Worm (Caenorhabditis elegans): ENCODE measurements around the gene bath-2.

bath-2 gene

ce11 chrII:1895278-1895677 is 27.3 kb downstream of the bath-2 start, which contains the start of gene C46F9.5 (continued):
- TF ChIP-seq F49E8.2 (tag; optimal IDR thresholded peaks at IDR 0.05; ENCODE audit: insufficient read depth), result no peak
- TF ChIP-seq ceh-91 (GFP tag; IDR thresholded peaks at IDR 0.05), result no peak

ce11 chrII:1893912-1894311 is 28.7 kb downstream of the bath-2 start, which contains the start of gene C16C4.1:
Gene C16C4.1, plus strand, starts transcription at chrII:1894212.
- TF ChIP-seq aptf-3 (GFP tag; IDR thresholded peaks at IDR 0.05), result no peak
- no peak for TF ChIP-seq ztf-26 (tag; optimal IDR thresholded peaks at IDR 0.05)
- no peak for TF ChIP-seq ceh-58 (GFP tag; IDR thresholded peaks at IDR 0.05)
- TF ChIP-seq Y56A3A.18 (GFP tag; IDR thresholded peaks at IDR 0.05), result no peak
- no peak for TF ChIP-seq atf-7 (tag; optimal IDR thresholded peaks at IDR 0.05)
- TF ChIP-seq chd-7 (tag; optimal IDR thresholded peaks at IDR 0.05), result no peak
- TF ChIP-seq Y53F4B.3 (GFP tag; IDR thresholded peaks at IDR 0.05), result no peak

ce11 chrII:1890682-1891081 is 31.9 kb downstream of the bath-2 start, which contains the start of gene math-9:
Gene math-9, minus strand, starts transcription at chrII:1890782.
- TF ChIP-seq ceh-40 (GFP tag; IDR thresholded peaks at IDR 0.05) (no peak), hsf-1 (GFP tag; IDR thresholded peaks at IDR 0.05) (no peak), lir-1 (GFP tag; conservative IDR thresholded peaks at IDR 0.05) (no peak), aptf-3 (GFP tag; IDR thresholded peaks at IDR 0.05) (no peak), ceh-91 (GFP tag; IDR thresholded peaks at IDR 0.05) (no peak), madf-8 (GFP tag; conservative IDR thresholded peaks at IDR 0.05) (no peak), attf-6 (GFP tag; IDR thresholded peaks at IDR 0.05) (no peak), mel-28 (tag; optimal IDR thresholded peaks at IDR 0.05; ENCODE audit: borderline replicate concordance) (no peak), die-1 (tag; optimal IDR thresholded peaks at IDR 0.05) (no peak), lin-35 (GFP tag; optimal IDR thresholded peaks at IDR 0.05) (no peak), efl-1 (GFP tag; optimal IDR thresholded peaks at IDR 0.05) (no peak), ztf-6 (GFP tag; IDR thresholded peaks at IDR 0.05) (no peak), B0019.2 (GFP tag; conservative IDR thresholded peaks at IDR 0.05) (no peak), attf-3 (GFP tag; conservative IDR thresholded peaks at IDR 0.05) (no peak), F55B11.4 (tag; optimal IDR thresholded peaks at IDR 0.05; ENCODE audit: borderline replicate concordance, insufficient read depth) (no peak), madf-3 (GFP tag; IDR thresholded peaks at IDR 0.05) (no peak), ceh-27 (GFP tag; optimal IDR thresholded peaks at IDR 0.05) (no peak), hlh-26 (GFP tag; conservative IDR thresholded peaks at IDR 0.05) (no peak), somi-1 (GFP tag; optimal IDR thresholded peaks at IDR 0.05) (no peak)

- TF ChIP-seq ztf-3 (GFP tag; optimal IDR thresholded peaks at IDR 0.05) (no peak), pha-4 (tag; optimal IDR thresholded peaks at IDR 0.05) (no peak), dox-1 (GFP tag; IDR thresholded peaks at IDR 0.05) (no peak), C17E4.6 (GFP tag; IDR thresholded peaks at IDR 0.05) (no peak), snpc-1.1 (tag; optimal IDR thresholded peaks at IDR 0.05; ENCODE audit: insufficient read depth) (no peak), B0035.1 (tag; optimal IDR thresholded peaks at IDR 0.05) (no peak), F39B2.1 (GFP tag; IDR thresholded peaks at IDR 0.05) (no peak), rec-8 (tag; optimal IDR thresholded peaks at IDR 0.05) (no peak), B0261.1 (tag; optimal IDR thresholded peaks at IDR 0.05) (no peak), nhr-80 (tag; optimal IDR thresholded peaks at IDR 0.05) (no peak), T07F8.4 (tag; optimal IDR thresholded peaks at IDR 0.05) (no peak), lag-1 (GFP tag; IDR thresholded peaks at IDR 0.05) (no peak), snpc-3.4 (tag; optimal IDR thresholded peaks at IDR 0.05) (no peak), attf-3 (GFP tag; conservative IDR thresholded peaks at IDR 0.05) (no peak), F55B11.4 (tag; optimal IDR thresholded peaks at IDR 0.05; ENCODE audit: borderline replicate concordance, insufficient read depth) (no peak), D2030.7 (GFP tag; IDR thresholded peaks at IDR 0.05) (no peak), rpc-1 (optimal IDR thresholded peaks at IDR 0.05) (no peak), rpc-1 (tag; optimal IDR thresholded peaks at IDR 0.05) (no peak)
Observed at ce11 chrII:1889071-1889470, 33.5 kb downstream of the bath-2 start, which contains the start of gene math-8. Gene math-8, minus strand, starts transcription at chrII:1889171.

Measured in whole organism, young adult.